Worm (Caenorhabditis elegans) whole organism, mixed stage, embryonic: ENCODE measurements around the gene C03G6.21.

Experiments used
- M03D4.4 ChIP-seq: sonication (generic microtip); optimal IDR thresholded peaks from 2 replicates; lab custom pipeline; 2017; ENCODE audit warnings: mild to moderate bottlenecking, missing genetic modification characterization, missing compliant biosample characterization
- bed-3 ChIP-seq: fragments of 200-800 bp; sonication (Bioruptor generic); optimal IDR thresholded peaks from 3 replicates; lab custom pipeline; 2018; ENCODE audit warnings: mild to moderate bottlenecking, missing genetic modification characterization, moderate library complexity, missing compliant biosample characterization
- blmp-1 ChIP-seq: fragments of 150-350 bp; optimal IDR thresholded peaks from 2 replicates; lab custom pipeline; 2014; ENCODE audit warnings: missing biosample characterization, missing genetic modification characterization
- ceh-39 ChIP-seq: fragments of 150-350 bp; optimal IDR thresholded peaks from 2 replicates; lab custom pipeline; 2014; ENCODE audit warnings: missing biosample characterization, missing genetic modification characterization
- ceh-43 ChIP-seq: fragments of 200-800 bp; sonication (Bioruptor generic); optimal IDR thresholded peaks from 2 replicates; lab custom pipeline; 2018; ENCODE audit warnings: mild to moderate bottlenecking, missing genetic modification characterization, moderate library complexity, missing compliant biosample characterization
- ceh-83 ChIP-seq: fragments of 200-800 bp; sonication (Bioruptor generic); optimal IDR thresholded peaks from 2 replicates; lab custom pipeline; 2018; ENCODE audit warnings: mild to moderate bottlenecking, missing genetic modification characterization, missing compliant biosample characterization
- ces-1 ChIP-seq: fragments of 150-350 bp; optimal IDR thresholded peaks from 2 replicates; lab custom pipeline; 2014; ENCODE audit warnings: missing biosample characterization, missing genetic modification reagents, missing genetic modification characterization
- cnd-1 ChIP-seq: fragments of 200-800 bp; sonication (Bioruptor generic); optimal IDR thresholded peaks from 2 replicates; lab custom pipeline; 2018; ENCODE audit warnings: mild to moderate bottlenecking, missing genetic modification characterization, missing compliant biosample characterization
- drap-1 ChIP-seq: fragments of 200-800 bp; sonication (Bioruptor generic); optimal IDR thresholded peaks from 3 replicates; lab custom pipeline; 2018; ENCODE audit warnings: mild to moderate bottlenecking, missing genetic modification characterization, missing compliant biosample characterization
- elt-3 ChIP-seq: fragments of 150-350 bp; optimal IDR thresholded peaks from 2 replicates; lab custom pipeline; 2014; ENCODE audit warnings: missing biosample characterization, missing genetic modification characterization
- flh-1 ChIP-seq: fragments of 200-800 bp; sonication (Bioruptor generic); optimal IDR thresholded peaks from 2 replicates; lab custom pipeline; 2018; ENCODE audit warnings: mild to moderate bottlenecking, missing genetic modification characterization, moderate library complexity, missing compliant biosample characterization
- ham-2 ChIP-seq: fragments of 200-800 bp; sonication (Bioruptor generic); optimal IDR thresholded peaks from 2 replicates; lab custom pipeline; 2018; ENCODE audit warnings: mild to moderate bottlenecking, missing genetic modification characterization, missing compliant biosample characterization
- lin-13 ChIP-seq: fragments of 150-350 bp; optimal IDR thresholded peaks from 2 replicates; lab custom pipeline; 2014; ENCODE audit warnings: missing biosample characterization, missing genetic modification characterization
- lin-32 ChIP-seq: fragments of 200-800 bp; sonication (Bioruptor generic); optimal IDR thresholded peaks from 2 replicates; lab custom pipeline; 2018; ENCODE audit warnings: mild to moderate bottlenecking, missing genetic modification characterization, missing compliant biosample characterization
- lsy-2 ChIP-seq: fragments of 150-350 bp; optimal IDR thresholded peaks from 2 replicates; lab custom pipeline; 2014; ENCODE audit warnings: missing biosample characterization, missing genetic modification characterization
- mab-5 ChIP-seq: fragments of 150-350 bp; optimal IDR thresholded peaks from 2 replicates; lab custom pipeline; 2014; ENCODE audit warnings: missing biosample characterization, missing genetic modification characterization
- mep-1 ChIP-seq: fragments of 150-350 bp; optimal IDR thresholded peaks from 2 replicates; lab custom pipeline; 2017; ENCODE audit warnings: missing biosample characterization, missing genetic modification reagents, missing genetic modification characterization, inconsistent platforms
- mls-2 ChIP-seq: sonication (generic microtip); optimal IDR thresholded peaks from 2 replicates; lab custom pipeline; 2016; ENCODE audit warnings: mild to moderate bottlenecking, missing genetic modification characterization, moderate library complexity, missing compliant biosample characterization
- nhr-237 ChIP-seq: fragments of 150-350 bp; optimal IDR thresholded peaks from 2 replicates; lab custom pipeline; 2014; ENCODE audit warnings: missing biosample characterization, missing genetic modification characterization
- nhr-28 ChIP-seq: fragments of 150-350 bp; optimal IDR thresholded peaks from 2 replicates; lab custom pipeline; 2014; ENCODE audit warnings: missing biosample characterization, missing genetic modification characterization
- nhr-76 ChIP-seq: sonication (generic microtip); optimal IDR thresholded peaks from 2 replicates; lab custom pipeline; 2017; ENCODE audit warnings: missing biosample characterization, missing genetic modification characterization
- pha-4 ChIP-seq: fragments of 150-350 bp; optimal IDR thresholded peaks from 2 replicates; lab custom pipeline; 2018; ENCODE audit warnings: missing biosample characterization, missing genetic modification reagents, missing genetic modification characterization
- sem-2 ChIP-seq: fragments of 200-800 bp; sonication (Bioruptor generic); optimal IDR thresholded peaks from 2 replicates; lab custom pipeline; 2018; ENCODE audit warnings: mild to moderate bottlenecking, missing genetic modification characterization, missing compliant biosample characterization
- snpc-4 ChIP-seq: fragments of 150-350 bp; optimal IDR thresholded peaks from 2 replicates; lab custom pipeline; 2014; ENCODE audit warnings: missing biosample characterization, missing genetic modification characterization
- sptf-1 ChIP-seq: sonication (generic microtip); optimal IDR thresholded peaks from 2 replicates; lab custom pipeline; 2017; ENCODE audit warnings: mild to moderate bottlenecking, missing genetic modification characterization, moderate library complexity, missing compliant biosample characterization
- zip-8 ChIP-seq: fragments of 150-350 bp; optimal IDR thresholded peaks from 2 replicates; lab custom pipeline; 2014; ENCODE audit warnings: missing biosample characterization, missing genetic modification characterization
- ztf-11 ChIP-seq: fragments of 150-350 bp; optimal IDR thresholded peaks from 2 replicates; lab custom pipeline; 2014; ENCODE audit warnings: missing biosample characterization, missing genetic modification characterization

C03G6.21 gene

DNA sequence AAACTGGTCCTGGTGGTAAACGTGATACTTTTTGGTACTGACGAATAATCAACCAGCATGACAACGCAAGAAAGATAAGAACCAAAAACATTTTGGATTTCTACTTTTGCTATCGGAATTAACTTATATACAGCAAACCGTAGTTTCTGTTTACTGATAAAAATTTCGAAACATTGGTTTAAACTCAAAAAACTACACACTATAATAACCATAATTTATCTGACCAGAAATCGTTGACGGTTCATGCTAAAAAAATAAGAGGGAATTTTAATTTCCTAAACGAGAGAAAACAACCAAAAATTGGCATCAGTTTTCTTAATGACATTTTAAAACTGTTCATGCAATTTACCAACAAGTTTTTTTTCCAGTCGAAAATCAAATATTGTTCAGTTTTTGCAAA, 5.1 kb upstream of the C03G6.21 start, which contains the start of gene cyp-35A1:
Gene cyp-35A1, minus strand, starts transcription at position 101 of the 400 bp plus-strand sequence.
- TF ChIP-seq ceh-83 (GFP tag; lab: Kevin White, UChicago) (no peak), ceh-39 (tag; lab: Kevin White, UChicago) (no peak), ham-2 (no peak), sptf-1 (no peak), lin-13 (tag; lab: Kevin White, UChicago) (no peak), ces-1 (GFP tag; lab: Kevin White, UChicago) (no peak), elt-3 (tag; lab: Kevin White, UChicago) (no peak), M03D4.4 (tag; lab: Kevin White, UChicago) (no peak), cnd-1 (tag; lab: Kevin White, UChicago) (no peak)
- TF ChIP-seq, all 35 proteins: peak for 0

- TF ChIP-seq mab-5 (tag; lab: Kevin White, UChicago): no peak
- no peak for TF ChIP-seq sem-2 (GFP tag; lab: Kevin White, UChicago)
Measured at ce11 chrV:7357132-7357531, 548 bp upstream of the C03G6.21 start, which contains the start of gene C03G6.6. TSS of gene C03G6.6 (plus strand) at chrV:7357432.

DNA sequence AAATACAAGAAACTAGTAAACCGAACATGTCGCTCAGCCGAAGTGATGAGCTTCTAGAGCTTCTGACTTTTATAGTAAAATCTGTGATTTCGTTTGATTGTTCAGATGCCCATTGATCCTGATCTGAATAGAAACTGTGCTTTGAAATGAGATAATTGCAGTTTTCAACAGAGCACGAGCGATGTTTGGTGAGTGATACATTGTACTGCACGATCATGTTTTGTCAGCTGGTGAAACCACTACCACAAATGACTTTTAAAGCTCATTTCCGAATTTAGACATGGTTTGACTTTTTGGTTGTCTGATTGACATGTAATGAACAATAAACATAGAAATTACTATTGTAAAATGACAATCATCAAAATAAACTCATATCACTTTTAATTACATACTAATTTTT, 1.1 kb downstream of the C03G6.21 start, which contains the start of gene tag-293:
Gene tag-293, minus strand, starts transcription at position 101 of the 400 bp plus-strand sequence.
- no peak for TF ChIP-seq ceh-39 (tag; lab: Kevin White, UChicago)
- TF ChIP-seq lin-32 (GFP tag; lab: Kevin White, UChicago): no peak
- TF ChIP-seq mls-2 (tag; lab: Kevin White, UChicago): no peak
- TF ChIP-seq drap-1: no peak
- TF ChIP-seq, all 35 proteins: peak for 0

- TF ChIP-seq drap-1 (no peak), blmp-1 (tag; lab: Kevin White, UChicago) (no peak), zip-8 (tag; lab: Kevin White, UChicago) (no peak), snpc-4 (no peak), ces-1 (GFP tag; lab: Kevin White, UChicago) (no peak), nhr-237 (no peak), mep-1 (no peak), pha-4 (no peak), lsy-2 (tag; lab: Kevin White, UChicago) (no peak), nhr-28 (tag; lab: Kevin White, UChicago) (no peak)
Measured at ce11 chrV:7353602-7354001, 3.0 kb downstream of the C03G6.21 start.

DNA sequence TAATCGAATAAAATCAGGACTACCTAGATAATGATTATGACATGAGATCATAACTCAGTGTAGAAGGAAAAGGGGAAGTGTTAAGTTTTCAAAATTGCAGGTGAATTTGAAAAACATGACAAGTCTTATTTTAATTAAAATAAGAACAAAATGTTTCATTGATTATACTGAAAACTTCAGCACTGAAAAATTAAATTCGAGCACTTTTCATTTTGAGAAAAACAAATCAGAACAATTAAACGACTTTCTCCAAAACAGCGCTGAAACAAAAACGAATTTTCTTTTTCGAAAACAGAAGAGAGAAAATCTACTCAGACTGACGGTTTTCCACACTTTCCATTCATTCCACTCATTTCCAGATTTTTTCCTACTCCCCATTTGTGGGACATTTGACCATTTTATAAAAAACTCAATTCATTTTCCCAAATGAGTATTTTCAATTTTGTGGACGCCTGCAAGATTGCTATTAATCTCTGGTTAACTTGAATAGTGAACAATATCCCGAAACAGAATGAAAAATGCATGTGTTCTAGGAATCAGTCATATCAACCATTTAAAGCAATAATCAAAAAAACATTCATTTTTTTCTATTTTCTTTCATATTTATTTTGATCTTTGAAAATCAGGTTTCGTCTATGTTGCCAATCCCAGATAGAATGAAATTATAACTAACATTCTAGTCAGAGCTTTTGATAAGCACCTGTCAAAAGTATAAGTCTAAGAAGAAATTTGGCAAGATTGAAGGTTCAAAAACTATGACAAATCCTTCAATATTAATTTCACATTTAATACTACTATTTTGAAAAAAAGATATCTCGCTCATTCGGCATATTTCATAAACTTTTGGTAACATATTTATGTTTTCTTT, 4.2 kb downstream of the C03G6.21 start, which contains the start of the genes srh-231 and srh-275:
Gene srh-231, minus strand, starts transcription at position 51 of the 868 bp plus-strand sequence.
Gene srh-275, plus strand, starts transcription at position 818 of the 868 bp plus-strand sequence.
- TF ChIP-seq snpc-4: no peak
- TF ChIP-seq lin-32 (GFP tag; lab: Kevin White, UChicago): no peak
- no peak for TF ChIP-seq lin-13 (tag; lab: Kevin White, UChicago)
- TF ChIP-seq nhr-76 (tag; lab: Kevin White, UChicago): no peak
- no peak for TF ChIP-seq zip-8 (tag; lab: Kevin White, UChicago)
- no peak for TF ChIP-seq flh-1 (GFP tag; lab: Kevin White, UChicago)
- no peak for TF ChIP-seq mls-2 (tag; lab: Kevin White, UChicago)
- no peak for TF ChIP-seq sptf-1
- no peak for TF ChIP-seq ceh-43 (GFP tag; lab: Kevin White, UChicago)
- TF ChIP-seq bed-3 (GFP tag; lab: Kevin White, UChicago): no peak
- TF ChIP-seq ham-2: no peak
- TF ChIP-seq sem-2 (GFP tag; lab: Kevin White, UChicago): no peak
- no peak for TF ChIP-seq elt-3 (tag; lab: Kevin White, UChicago)
- no peak for TF ChIP-seq pha-4
- no peak for TF ChIP-seq ztf-11 (tag; lab: Kevin White, UChicago)
- no peak for TF ChIP-seq ceh-83 (GFP tag; lab: Kevin White, UChicago)

- TF ChIP-seq zip-8 (tag; lab: Kevin White, UChicago) (peak; percentile 53), cnd-1 (tag; lab: Kevin White, UChicago) (no peak)
Measured at ce11 chrV:7349541-7349940, 7.0 kb downstream of the C03G6.21 start, which contains the start of gene nhr-149. TSS of gene nhr-149 (minus strand) at chrV:7349641.
